Fruit fly (Drosophila melanogaster) whole organism, embryonic: ENCODE measurements around the gene CG12347.

Experiments used
- Adf1 ChIP-seq: fragments of 200-800 bp; sonication (Bioruptor generic); IDR thresholded peaks from 2 replicates; pipeline ENCODE4 v1.3.6; 2022; ENCODE audit warnings: missing biosample characterization, missing genetic modification characterization
- B-H2 ChIP-seq: fragments of 200-800 bp; sonication (Bioruptor generic); optimal IDR thresholded peaks from 2 replicates; lab custom pipeline; 2018; ENCODE audit warnings: missing biosample characterization, mild to moderate bottlenecking, missing genetic modification characterization
- CG10209 ChIP-seq: fragments of 200-800 bp; sonication (Bioruptor generic); optimal IDR thresholded peaks from 3 replicates; lab custom pipeline; 2017; ENCODE audit warnings: missing biosample characterization, mild to moderate bottlenecking, missing genetic modification characterization, missing genetic modification reagents
- CG10565 ChIP-seq: fragments of 200-800 bp; sonication (Bioruptor generic); optimal IDR thresholded peaks from 3 replicates; lab custom pipeline; 2016; ENCODE audit warnings: missing biosample characterization, mild to moderate bottlenecking, missing genetic modification characterization
- CG11085 ChIP-seq: fragments of 200-800 bp; sonication (Bioruptor generic); IDR thresholded peaks from 2 replicates; pipeline ENCODE4 v1.3.6; 2022; ENCODE audit warnings: missing biosample characterization, missing genetic modification characterization
- CG11696 ChIP-seq: fragments of 200-800 bp; sonication (Bioruptor generic); IDR thresholded peaks from 2 replicates; pipeline ENCODE4 v1.3.6; 2022; ENCODE audit warnings: missing biosample characterization, missing genetic modification characterization
- CG13123 ChIP-seq: fragments of 200-800 bp; sonication (Bioruptor generic); optimal IDR thresholded peaks from 2 replicates; lab custom pipeline; 2016; ENCODE audit warnings: missing biosample characterization, missing genetic modification characterization
- CG16863 ChIP-seq: fragments of 200-800 bp; sonication (Bioruptor generic); optimal IDR thresholded peaks from 3 replicates; lab custom pipeline; 2016; ENCODE audit warnings: missing biosample characterization, missing genetic modification characterization
- CG1792 ChIP-seq: fragments of 200-800 bp; sonication (Bioruptor generic); optimal IDR thresholded peaks from 2 replicates; lab custom pipeline; 2016; ENCODE audit warnings: missing biosample characterization, missing genetic modification characterization
- CG1832 ChIP-seq: fragments of 200-800 bp; sonication (Bioruptor generic); optimal IDR thresholded peaks from 2 replicates; lab custom pipeline; 2017; ENCODE audit warnings: missing biosample characterization, mild to moderate bottlenecking, missing genetic modification characterization, inconsistent platforms
- CG2120 ChIP-seq: fragments of 200-800 bp; sonication (Bioruptor generic); optimal IDR thresholded peaks from 3 replicates; lab custom pipeline; 2016; ENCODE audit warnings: missing biosample characterization, missing genetic modification characterization
- CG2678 ChIP-seq: fragments of 200-800 bp; sonication (Bioruptor generic); optimal IDR thresholded peaks from 3 replicates; lab custom pipeline; 2019; ENCODE audit warnings: missing biosample characterization, mild to moderate bottlenecking, missing genetic modification characterization, moderate library complexity
- CG4282 ChIP-seq: fragments of 200-800 bp; sonication (Bioruptor generic); optimal IDR thresholded peaks from 2 replicates; lab custom pipeline; 2016; ENCODE audit warnings: missing biosample characterization, missing genetic modification characterization
- CG4360 ChIP-seq: fragments of 200-800 bp; sonication (Bioruptor generic); IDR thresholded peaks from 2 replicates; pipeline ENCODE4 v1.3.6; 2022; ENCODE audit warnings: missing biosample characterization, missing genetic modification characterization
- CG6654 ChIP-seq: fragments of 200-800 bp; sonication (Bioruptor generic); optimal IDR thresholded peaks from 2 replicates; lab custom pipeline; 2017; ENCODE audit warnings: missing biosample characterization, mild to moderate bottlenecking, missing genetic modification characterization
- CG6689 ChIP-seq: fragments of 200-800 bp; sonication (Bioruptor generic); IDR thresholded peaks from 2 replicates; pipeline ENCODE4 v1.3.6; 2022; ENCODE audit warnings: missing biosample characterization, missing genetic modification characterization
- CG6791 ChIP-seq: fragments of 200-800 bp; sonication (Bioruptor generic); IDR thresholded peaks from 3 replicates; pipeline ENCODE4 v1.3.6; 2022; ENCODE audit warnings: missing biosample characterization, missing genetic modification characterization; ENCODE audit not compliant: partially characterized antibody
- CG6854 ChIP-seq: fragments of 200-800 bp; sonication (Bioruptor generic); optimal IDR thresholded peaks from 3 replicates; lab custom pipeline; 2017; ENCODE audit warnings: missing biosample characterization, mild to moderate bottlenecking, missing genetic modification characterization
- CG7357 ChIP-seq: fragments of 200-800 bp; sonication (Bioruptor generic); IDR thresholded peaks from 3 replicates; pipeline ENCODE4 v1.3.6; 2022; ENCODE audit warnings: missing biosample characterization, missing genetic modification characterization
- CG7786 ChIP-seq: fragments of 200-800 bp; sonication (Bioruptor generic); optimal IDR thresholded peaks from 2 replicates; lab custom pipeline; 2016; ENCODE audit warnings: missing biosample characterization, missing genetic modification characterization
- CHES-1-like ChIP-seq: fragments of 200-800 bp; sonication (Bioruptor generic); optimal IDR thresholded peaks from 2 replicates; lab custom pipeline; 2016; ENCODE audit warnings: missing biosample characterization, missing genetic modification characterization
- Chrac-16 ChIP-seq: fragments of 200-800 bp; sonication (Bioruptor generic); optimal IDR thresholded peaks from 3 replicates; lab custom pipeline; 2016; ENCODE audit warnings: missing biosample characterization, missing genetic modification characterization
- CoRest ChIP-seq: fragments of 200-800 bp; sonication (Bioruptor generic); optimal IDR thresholded peaks from 3 replicates; lab custom pipeline; 2018; ENCODE audit warnings: missing biosample characterization, mild to moderate bottlenecking, missing genetic modification characterization, moderate library complexity
- Drgx ChIP-seq: fragments of 200-800 bp; sonication (Bioruptor generic); IDR thresholded peaks from 2 replicates; pipeline ENCODE4 v1.3.6; 2022; ENCODE audit warnings: missing biosample characterization, missing genetic modification characterization
- HmgZ ChIP-seq: fragments of 200-800 bp; sonication (Bioruptor generic); optimal IDR thresholded peaks from 2 replicates; lab custom pipeline; 2018; ENCODE audit warnings: missing biosample characterization, mild to moderate bottlenecking, missing genetic modification characterization
- Jarid2 ChIP-seq: fragments of 200-800 bp; sonication (Bioruptor generic); optimal IDR thresholded peaks from 3 replicates; lab custom pipeline; 2017; ENCODE audit warnings: mild to moderate bottlenecking, missing biosample characterization, missing genetic modification reagents, missing genetic modification characterization
- Lhr ChIP-seq: fragments of 200-800 bp; sonication (Bioruptor generic); optimal IDR thresholded peaks from 3 replicates; lab custom pipeline; 2017; ENCODE audit warnings: mild to moderate bottlenecking, missing biosample characterization, missing genetic modification reagents, missing genetic modification characterization
- Nf-YC ChIP-seq: fragments of 200-800 bp; optimal IDR thresholded peaks from 3 replicates; lab custom pipeline; 2019; ENCODE audit warnings: missing biosample characterization, mild to moderate bottlenecking, missing genetic modification characterization, moderate library complexity
- Scr ChIP-seq: fragments of 200-800 bp; sonication (Bioruptor generic); IDR thresholded peaks from 2 replicates; pipeline ENCODE4 v1.3.6; 2022; ENCODE audit warnings: missing biosample characterization, missing genetic modification characterization; ENCODE audit not compliant: partially characterized antibody
- Sox102F ChIP-seq: fragments of 200-800 bp; sonication (Bioruptor generic); optimal IDR thresholded peaks from 2 replicates; lab custom pipeline; 2018; ENCODE audit warnings: missing biosample characterization, mild to moderate bottlenecking, missing genetic modification characterization, moderate library complexity
- abd-A ChIP-seq: fragments of 200-800 bp; sonication (Bioruptor generic); optimal IDR thresholded peaks from 3 replicates; lab custom pipeline; 2019; ENCODE audit warnings: missing biosample characterization, mild to moderate bottlenecking, missing genetic modification characterization, moderate library complexity
- al ChIP-seq: fragments of 200-800 bp; sonication (Bioruptor generic); IDR thresholded peaks from 2 replicates; pipeline ENCODE4 v1.3.6; 2022; ENCODE audit warnings: missing biosample characterization, missing genetic modification characterization
- aop ChIP-seq: fragments of 200-800 bp; sonication (Bioruptor generic); IDR thresholded peaks from 2 replicates; pipeline ENCODE4 v1.3.6; 2022; ENCODE audit warnings: missing biosample characterization, missing genetic modification characterization
- crp ChIP-seq, 2 experiments: fragments of 200-800 bp; sonication (Bioruptor generic); optimal IDR thresholded peaks; 2 replicates in 1 of 2; 3 replicates in 1 of 2; lab custom pipeline; 2017; ENCODE audit warnings: missing biosample characterization in 2 of 2, missing genetic modification characterization in 2 of 2, mild to moderate bottlenecking in 1 of 2, moderate library complexity in 1 of 2
- da ChIP-seq: fragments of 200-800 bp; sonication (Bioruptor generic); optimal IDR thresholded peaks from 2 replicates; lab custom pipeline; 2016; ENCODE audit warnings: missing biosample characterization, missing genetic modification characterization
- dati ChIP-seq: fragments of 200-800 bp; sonication (Bioruptor generic); IDR thresholded peaks from 2 replicates; pipeline ENCODE4 v1.3.6; 2022; ENCODE audit warnings: missing biosample characterization, missing genetic modification characterization
- esg ChIP-seq: fragments of 200-800 bp; sonication (Bioruptor generic); conservative IDR thresholded peaks from 2 replicates; pipeline ENCODE4 v1.3.6; 2022; ENCODE audit warnings: missing biosample characterization, missing genetic modification characterization
- fu2 ChIP-seq: fragments of 200-800 bp; sonication (Bioruptor generic); optimal IDR thresholded peaks from 2 replicates; lab custom pipeline; 2016; ENCODE audit warnings: missing biosample characterization, missing genetic modification characterization
- gce ChIP-seq: fragments of 200-800 bp; sonication (Bioruptor generic); IDR thresholded peaks from 3 replicates; pipeline ENCODE4 v1.3.6; 2022; ENCODE audit warnings: missing biosample characterization, missing genetic modification characterization
- gt ChIP-seq: fragments of 200-800 bp; sonication (Bioruptor generic); IDR thresholded peaks from 2 replicates; pipeline ENCODE4 v1.3.6; 2022; ENCODE audit warnings: missing biosample characterization, missing genetic modification characterization
- inv ChIP-seq: fragments of 200-800 bp; sonication (Bioruptor generic); IDR thresholded peaks from 2 replicates; pipeline ENCODE4 v1.3.6; 2022; ENCODE audit warnings: missing biosample characterization, missing genetic modification characterization; ENCODE audit not compliant: partially characterized antibody
- nau ChIP-seq: fragments of 200-800 bp; sonication (Bioruptor generic); optimal IDR thresholded peaks from 3 replicates; lab custom pipeline; 2017; ENCODE audit warnings: missing biosample characterization, mild to moderate bottlenecking, missing genetic modification characterization, missing genetic modification reagents
- org-1 ChIP-seq: fragments of 200-800 bp; sonication (Bioruptor generic); optimal IDR thresholded peaks from 2 replicates; lab custom pipeline; 2017; ENCODE audit warnings: missing biosample characterization, missing genetic modification characterization
- pfk ChIP-seq: fragments of 200-800 bp; sonication (Bioruptor generic); optimal IDR thresholded peaks from 2 replicates; lab custom pipeline; 2018; ENCODE audit warnings: missing biosample characterization, mild to moderate bottlenecking, missing genetic modification characterization, moderate library complexity
- phol ChIP-seq: fragments of 200-800 bp; sonication (Bioruptor generic); optimal IDR thresholded peaks from 3 replicates; lab custom pipeline; 2018; ENCODE audit warnings: missing biosample characterization, mild to moderate bottlenecking, missing genetic modification characterization, moderate library complexity
- pum ChIP-seq: fragments of 200-800 bp; sonication (Bioruptor generic); optimal IDR thresholded peaks from 2 replicates; lab custom pipeline; 2016; ENCODE audit warnings: missing biosample characterization, missing genetic modification characterization
- slbo ChIP-seq: fragments of 200-800 bp; sonication (Bioruptor generic); IDR thresholded peaks from 2 replicates; pipeline ENCODE4 v1.3.6; 2022; ENCODE audit warnings: missing biosample characterization, missing genetic modification characterization
- tio ChIP-seq: fragments of 200-800 bp; sonication (Bioruptor generic); optimal IDR thresholded peaks from 2 replicates; lab custom pipeline; 2017; ENCODE audit warnings: missing biosample characterization, missing genetic modification characterization, inconsistent platforms
- toy ChIP-seq: fragments of 200-800 bp; sonication (Bioruptor generic); IDR thresholded peaks from 2 replicates; pipeline ENCODE4 v1.3.6; 2022; ENCODE audit warnings: missing biosample characterization, missing genetic modification characterization
- tx ChIP-seq: fragments of 200-800 bp; sonication (Bioruptor generic); optimal IDR thresholded peaks from 2 replicates; lab custom pipeline; 2016; ENCODE audit warnings: missing biosample characterization, missing genetic modification characterization
- vnd ChIP-seq: fragments of 200-800 bp; sonication (Bioruptor generic); IDR thresholded peaks from 3 replicates; pipeline ENCODE4 v1.3.6; 2022; ENCODE audit warnings: missing biosample characterization, missing genetic modification characterization; ENCODE audit not compliant: partially characterized antibody

Gene CG12347

dm6 chr3R:17946246-17946645 lies 40.0 kb downstream of the CG12347 start (continued):
- TF ChIP-seq abd-A = no peak
- TF ChIP-seq CG6791 = no peak
- no peak for TF ChIP-seq CG4360
- TF ChIP-seq CG6854 (GFP tag; lab: Kevin White, UChicago) = no peak
- no peak for TF ChIP-seq CHES-1-like (GFP tag; lab: Kevin White, UChicago)
- no peak for TF ChIP-seq crp (GFP tag; optimal IDR thresholded peaks at IDR 0.05; lab: Kevin White, UChicago)
- TF ChIP-seq tio (GFP tag; lab: Kevin White, UChicago) = peak; percentile 14
- TF ChIP-seq Nf-YC (tag; lab: Kevin White, UChicago) = no peak
- no peak for TF ChIP-seq CG1792
- TF ChIP-seq gce (GFP tag; lab: Robert Waterston, UW) = no peak
- no peak for TF ChIP-seq CG6654 (GFP tag; lab: Kevin White, UChicago)
- TF ChIP-seq CG2120 = peak; percentile 29
- TF ChIP-seq CG4282 (GFP tag; lab: Kevin White, UChicago) = no peak
- TF ChIP-seq CG2678 = peak; percentile 52
- no peak for TF ChIP-seq CG1832 (GFP tag; lab: Kevin White, UChicago)
- peak; percentile 73 for TF ChIP-seq phol (tag; lab: Kevin White, UChicago)
- TF ChIP-seq CG10565 (GFP tag; lab: Kevin White, UChicago) = no peak
- no peak for TF ChIP-seq org-1 (GFP tag; lab: Kevin White, UChicago)
- peak; percentile 59 for TF ChIP-seq Drgx (GFP tag; lab: Robert Waterston, UW)
- peak; percentile 48 for TF ChIP-seq CG10209 (GFP tag; lab: Kevin White, UChicago)
- TF ChIP-seq HmgZ (tag; lab: Kevin White, UChicago) = no peak
- TF ChIP-seq Adf1 = no peak
- no peak; the same call in 1 of the 2 replicates for TF ChIP-seq CG11696 (GFP tag; lab: Robert Waterston, UW)
- TF ChIP-seq Jarid2 (GFP tag; lab: Kevin White, UChicago) = peak; percentile 38
- TF ChIP-seq dati (GFP tag; lab: Robert Waterston, UW) = no peak
- TF ChIP-seq CG11085 (GFP tag; lab: Robert Waterston, UW) = no peak
- TF ChIP-seq CG7786 (GFP tag; lab: Kevin White, UChicago) = peak; percentile 31
- TF ChIP-seq Chrac-16 (GFP tag; lab: Kevin White, UChicago) = peak; percentile 69
- no peak for TF ChIP-seq Lhr (GFP tag; lab: Kevin White, UChicago)
- no peak for TF ChIP-seq Scr (GFP tag; lab: Robert Waterston, UW)
- no peak for TF ChIP-seq aop (GFP tag; lab: Robert Waterston, UW)
- TF ChIP-seq Sox102F (GFP tag; lab: Kevin White, UChicago) = peak; percentile 2
- peak; percentile 35; the same call in 1 of the 2 replicates for TF ChIP-seq slbo (GFP tag; lab: Robert Waterston, UW)
- TF ChIP-seq toy (GFP tag; lab: Robert Waterston, UW) = no peak
- peak; percentile 60 for TF ChIP-seq pum
- peak; percentile 11 for TF ChIP-seq da
- TF ChIP-seq fu2 (GFP tag; lab: Kevin White, UChicago) = no peak
- TF ChIP-seq inv (GFP tag; lab: Robert Waterston, UW) = no peak
- TF ChIP-seq CoRest (tag; lab: Kevin White, UChicago) = peak; percentile 43
- TF ChIP-seq CG6689 (GFP tag; lab: Robert Waterston, UW) = peak; percentile 62
- TF ChIP-seq B-H2 = no peak
- no peak for TF ChIP-seq pfk (GFP tag; lab: Kevin White, UChicago)
- TF ChIP-seq tx = peak; percentile 9
- TF ChIP-seq esg = 0 out of 2 replicates have a peak, but pooled peaks have one; percentile 17
- TF ChIP-seq vnd (GFP tag; lab: Robert Waterston, UW) = no peak
- TF ChIP-seq nau (GFP tag; lab: Kevin White, UChicago) = no peak
- TF ChIP-seq CG13123 (GFP tag; lab: Kevin White, UChicago) = no peak
- peak; percentile 42; the same call in 1 of the 3 replicates for TF ChIP-seq CG7357 (GFP tag; lab: Robert Waterston, UW)
- TF ChIP-seq gt (GFP tag; lab: Robert Waterston, UW) = no peak
- peak; percentile 53 for TF ChIP-seq CG16863 (GFP tag; lab: Kevin White, UChicago)
- no peak for TF ChIP-seq al
